Worm (Caenorhabditis elegans) whole organism, L3 larva: Measurements from ENCODE around the gene srg-13.

Experiments
- R02D3.7 ChIP-seq: fragments of 150-350 bp; optimal IDR thresholded peaks from 2 replicates; lab custom pipeline; 2014; ENCODE audit warnings: missing biosample characterization, missing genetic modification characterization
- ZK546.5 ChIP-seq: sonication (generic microtip); optimal IDR thresholded peaks from 2 replicates; lab custom pipeline; 2017; ENCODE audit warnings: missing biosample characterization, missing genetic modification characterization
- aly-2 ChIP-seq: fragments of 150-350 bp; optimal IDR thresholded peaks from 2 replicates; lab custom pipeline; 2014; ENCODE audit warnings: missing biosample characterization, missing genetic modification characterization
- ama-1 ChIP-seq: fragments of 150-350 bp; optimal IDR thresholded peaks from 2 replicates; lab custom pipeline; 2018
- ceh-28 ChIP-seq: fragments of 150-350 bp; optimal IDR thresholded peaks from 2 replicates; lab custom pipeline; 2014; ENCODE audit warnings: missing biosample characterization, missing genetic modification reagents, missing genetic modification characterization
- ceh-9 ChIP-seq: sonication (generic microtip); optimal IDR thresholded peaks from 2 replicates; lab custom pipeline; 2018; ENCODE audit warnings: missing biosample characterization, missing genetic modification characterization
- egl-5 ChIP-seq: fragments of 150-350 bp; optimal IDR thresholded peaks from 2 replicates; lab custom pipeline; 2017; ENCODE audit warnings: missing biosample characterization, missing genetic modification reagents, missing genetic modification characterization, inconsistent platforms
- elt-1 ChIP-seq: fragments of 150-350 bp; optimal IDR thresholded peaks from 2 replicates; lab custom pipeline; 2014; ENCODE audit warnings: missing biosample characterization, missing genetic modification characterization
- elt-2 ChIP-seq: sonication (generic microtip); optimal IDR thresholded peaks from 2 replicates; lab custom pipeline; 2016; ENCODE audit warnings: missing genetic modification reagents, mild to moderate bottlenecking, missing genetic modification characterization, missing compliant biosample characterization
- elt-3 ChIP-seq, 3 experiments: fragments of 150-350 bp in 1 of 3; sonication (generic microtip) in 2 of 3; optimal IDR thresholded peaks; 2 replicates in 2 of 3; 4 replicates in 1 of 3; lab custom pipeline; 2014 to 2017; ENCODE audit warnings: missing biosample characterization in 3 of 3, missing genetic modification characterization in 3 of 3
- eor-1 ChIP-seq, 2 experiments: fragments of 150-350 bp; optimal IDR thresholded peaks; 2 replicates each; lab custom pipeline; 2014 to 2018; ENCODE audit warnings: missing biosample characterization in 2 of 2, missing genetic modification characterization in 2 of 2
- fkh-10 ChIP-seq: sonication (generic microtip); optimal IDR thresholded peaks from 2 replicates; lab custom pipeline; 2017; ENCODE audit warnings: missing biosample characterization, missing genetic modification reagents, missing genetic modification characterization
- hmg-11 ChIP-seq: sonication (generic microtip); optimal IDR thresholded peaks from 2 replicates; lab custom pipeline; 2016; ENCODE audit warnings: missing genetic modification characterization, missing compliant biosample characterization
- jun-1 ChIP-seq: fragments of 150-350 bp; optimal IDR thresholded peaks from 2 replicates; lab custom pipeline; 2014; ENCODE audit warnings: missing biosample characterization, missing genetic modification reagents, missing genetic modification characterization
- lin-15B ChIP-seq: fragments of 150-350 bp; optimal IDR thresholded peaks from 2 replicates; lab custom pipeline; 2014; ENCODE audit warnings: missing biosample characterization, missing genetic modification characterization
- lin-39 ChIP-seq: fragments of 150-350 bp; optimal IDR thresholded peaks from 2 replicates; lab custom pipeline; 2018; ENCODE audit warnings: missing biosample characterization, missing genetic modification reagents, missing genetic modification characterization
- lsy-12 ChIP-seq: sonication (generic microtip); optimal IDR thresholded peaks from 2 replicates; lab custom pipeline; 2016; ENCODE audit warnings: mild to moderate bottlenecking, missing genetic modification characterization, missing compliant biosample characterization
- mdl-1 ChIP-seq: fragments of 150-350 bp; optimal IDR thresholded peaks from 2 replicates; lab custom pipeline; 2014; ENCODE audit warnings: missing biosample characterization, missing genetic modification characterization
- mml-1 ChIP-seq: fragments of 150-350 bp; sonication (generic microtip); optimal IDR thresholded peaks from 3 replicates; lab custom pipeline; 2014; ENCODE audit warnings: missing biosample characterization, missing genetic modification characterization
- nfya-1 ChIP-seq: sonication (generic microtip); optimal IDR thresholded peaks from 2 replicates; lab custom pipeline; 2017; ENCODE audit warnings: missing genetic modification characterization, mild to moderate bottlenecking, missing compliant biosample characterization, antibody characterized with exemption, moderate library complexity; ENCODE audit not compliant: insufficient read depth
- nhr-23 ChIP-seq: fragments of 150-350 bp; optimal IDR thresholded peaks from 2 replicates; lab custom pipeline; 2014; ENCODE audit warnings: missing biosample characterization, missing genetic modification reagents, missing genetic modification characterization
- nhr-25 ChIP-seq: sonication (generic microtip); optimal IDR thresholded peaks from 2 replicates; lab custom pipeline; 2017; ENCODE audit warnings: missing biosample characterization, missing genetic modification characterization
- nhr-43 ChIP-seq: sonication (generic microtip); optimal IDR thresholded peaks from 2 replicates; lab custom pipeline; 2016; ENCODE audit warnings: mild to moderate bottlenecking, missing genetic modification characterization, missing compliant biosample characterization; ENCODE audit not compliant: poor library complexity, severe bottlenecking
- nhr-67 ChIP-seq: fragments of 150-350 bp; optimal IDR thresholded peaks from 2 replicates; lab custom pipeline; 2014; ENCODE audit warnings: missing biosample characterization, missing genetic modification characterization
- pha-4 ChIP-seq: fragments of 150-350 bp; optimal IDR thresholded peaks from 2 replicates; lab custom pipeline; 2014; ENCODE audit warnings: missing biosample characterization, missing genetic modification reagents, missing genetic modification characterization
- pqm-1 ChIP-seq: fragments of 150-350 bp; optimal IDR thresholded peaks from 2 replicates; lab custom pipeline; 2017; ENCODE audit warnings: missing biosample characterization, missing genetic modification characterization, inconsistent platforms
- skn-1 ChIP-seq: fragments of 150-350 bp; optimal IDR thresholded peaks from 2 replicates; lab custom pipeline; 2014; ENCODE audit warnings: missing biosample characterization, missing genetic modification characterization
- snpc-4 ChIP-seq: fragments of 150-350 bp; optimal IDR thresholded peaks from 2 replicates; lab custom pipeline; 2014; ENCODE audit warnings: missing biosample characterization, missing genetic modification characterization
- tbx-2 ChIP-seq: sonication (generic microtip); optimal IDR thresholded peaks from 2 replicates; lab custom pipeline; 2016; ENCODE audit warnings: mild to moderate bottlenecking, missing genetic modification characterization, missing compliant biosample characterization
- unc-39 ChIP-seq: sonication (generic microtip); optimal IDR thresholded peaks from 4 replicates; lab custom pipeline; 2017; ENCODE audit warnings: missing biosample characterization, missing genetic modification characterization
- unc-62 ChIP-seq: fragments of 150-350 bp; sonication (generic microtip); optimal IDR thresholded peaks from 4 replicates; lab custom pipeline; 2014; ENCODE audit warnings: missing biosample characterization, missing genetic modification reagents, missing genetic modification characterization
- ztf-11 ChIP-seq: fragments of 150-350 bp; optimal IDR thresholded peaks from 2 replicates; lab custom pipeline; 2014; ENCODE audit warnings: missing biosample characterization, missing genetic modification characterization
- ztf-4 ChIP-seq: fragments of 150-350 bp; optimal IDR thresholded peaks from 2 replicates; lab custom pipeline; 2014; ENCODE audit warnings: missing biosample characterization, missing genetic modification characterization

srg-13 gene

ce11 chrIII:4649363-4649768 is 22.7 kb upstream of the srg-13 start (continued):
- no peak for TF ChIP-seq aly-2 (tag; lab: Kevin White, UChicago)

ce11 chrIII:4649811-4650544 is 22.1 kb upstream of the srg-13 start, which contains the start of gene ppm-2:
ppm-2 (plus strand) TSS chrIII:4650494.
- TF ChIP-seq snpc-4 (no peak), hmg-11 (tag; lab: Kevin White, UChicago) (no peak), jun-1 (tag; lab: Kevin White, UChicago) (peak; percentile 8), mml-1 (tag; lab: Kevin White, UChicago) (no peak), pqm-1 (tag; lab: Kevin White, UChicago) (no peak), ztf-11 (tag; lab: Kevin White, UChicago) (no peak), tbx-2 (no peak), unc-62 (no peak), ama-1 (lab: Kevin White, UChicago) (peak; percentile 12), nhr-23 (tag; lab: Kevin White, UChicago) (peak; percentile 39), elt-2 (peak; percentile 63), nhr-25 (tag; lab: Kevin White, UChicago) (peak; percentile 15), lin-15B (no peak), elt-3 (tag; optimal IDR thresholded peaks at IDR 0.05; lab: Kevin White, UChicago) (no peak), mdl-1 (tag; lab: Kevin White, UChicago) (peak; percentile 5)

ce11 chrIII:4653374-4653773 is 18.7 kb upstream of the srg-13 start:
- TF ChIP-seq nhr-67 (tag; lab: Kevin White, UChicago) (no peak), ZK546.5 (tag; lab: Kevin White, UChicago) (no peak), elt-1 (no peak), eor-1 (tag; optimal IDR thresholded peaks at IDR 0.05; lab: Kevin White, UChicago) (no peak), ceh-9 (tag; lab: Kevin White, UChicago) (no peak), skn-1 (tag; lab: Kevin White, UChicago) (no peak)

- no peak for TF ChIP-seq elt-3 (tag; optimal IDR thresholded peaks at IDR 0.05; lab: Kevin White, UChicago)
- peak; percentile 27 for TF ChIP-seq lsy-12
- peak; percentile 66 for TF ChIP-seq nhr-43 (tag; lab: Kevin White, UChicago)
- peak; percentile 19 for TF ChIP-seq ama-1 (lab: Kevin White, UChicago)
Observed at ce11 chrIII:4653912-4654311, 18.1 kb upstream of the srg-13 start.

- TF ChIP-seq jun-1 (tag; lab: Kevin White, UChicago) (no peak), tbx-2 (no peak), ceh-9 (tag; lab: Kevin White, UChicago) (no peak), elt-1 (no peak), unc-39 (no peak), R02D3.7 (no peak), aly-2 (tag; lab: Kevin White, UChicago) (no peak), nhr-25 (tag; lab: Kevin White, UChicago) (no peak), skn-1 (tag; lab: Kevin White, UChicago) (no peak), elt-2 (no peak), pqm-1 (tag; lab: Kevin White, UChicago) (no peak), ztf-4 (tag; lab: Kevin White, UChicago) (no peak), ceh-28 (tag; lab: Kevin White, UChicago) (no peak), nhr-67 (tag; lab: Kevin White, UChicago) (no peak), egl-5 (tag; lab: Kevin White, UChicago) (no peak), eor-1 (tag; optimal IDR thresholded peaks at IDR 0.05; lab: Kevin White, UChicago) (no peak)
Observed at ce11 chrIII:4655402-4655801, 16.6 kb upstream of the srg-13 start, which contains the start of gene T23F11.2. T23F11.2 (minus strand) TSS chrIII:4655502.

ce11 chrIII:4656415-4656814 is 15.6 kb upstream of the srg-13 start:
- peak; percentile 67 for TF ChIP-seq fkh-10 (GFP tag; lab: Kevin White, UChicago)
- no peak for TF ChIP-seq nhr-23 (tag; lab: Kevin White, UChicago)
- peak; percentile 9 for TF ChIP-seq elt-1
- TF ChIP-seq snpc-4 = peak; percentile 49
- TF ChIP-seq aly-2 (tag; lab: Kevin White, UChicago) = no peak
- TF ChIP-seq elt-3 (tag; optimal IDR thresholded peaks at IDR 0.05; lab: Kevin White, UChicago) = no peak
- TF ChIP-seq unc-39 = no peak
- peak; percentile 85 for TF ChIP-seq lin-39 (tag; lab: Kevin White, UChicago)
- TF ChIP-seq tbx-2 = peak; percentile 8
- TF ChIP-seq nfya-1 (tag; lab: Kevin White, UChicago) = peak; percentile 81
- TF ChIP-seq mdl-1 (tag; lab: Kevin White, UChicago) = peak; percentile 48
- peak; percentile 31 for TF ChIP-seq lin-15B
- peak; percentile 76 for TF ChIP-seq hmg-11 (tag; lab: Kevin White, UChicago)
- peak; percentile 42 for TF ChIP-seq ceh-28 (tag; lab: Kevin White, UChicago)
- TF ChIP-seq pha-4 (tag; lab: Kevin White, UChicago) = no peak
